Worm (Caenorhabditis elegans) whole organism, young adult: ENCODE measurements around the gene K10G4.5.
"Not testable (repeated sequence)": the region's sequence is repeated elsewhere in the genome, so short reads cannot be mapped to it uniquely, and the experiment has no call there.

Source experiments
- B0336.3 ChIP-seq: fragments of 200-800 bp; sonication (Bioruptor generic); IDR thresholded peaks from 2 replicates; pipeline ENCODE4 v1.3.6; 2022; ENCODE audit warnings: missing genetic modification characterization, missing compliant biosample characterization
- D2030.7 ChIP-seq: fragments of 200-800 bp; sonication (Bioruptor generic); IDR thresholded peaks from 2 replicates; pipeline ENCODE4 v1.3.6; 2022; ENCODE audit warnings: missing genetic modification reagents, missing genetic modification characterization, missing compliant biosample characterization
- F33H1.4 ChIP-seq: fragments of 200-800 bp; sonication (Bioruptor generic); IDR thresholded peaks from 2 replicates; pipeline ENCODE4 v1.3.6; 2022; ENCODE audit warnings: missing genetic modification reagents, missing genetic modification characterization, missing compliant biosample characterization
- F55B11.4 ChIP-seq: sonication (generic microtip); optimal IDR thresholded peaks from 2 replicates; lab custom pipeline; 2016; ENCODE audit warnings: missing compliant biosample characterization, missing genetic modification characterization, borderline replicate concordance; ENCODE audit not compliant: insufficient read depth
- F57C9.4 ChIP-seq: sonication (generic microtip); optimal IDR thresholded peaks from 2 replicates; lab custom pipeline; 2017; ENCODE audit warnings: mild to moderate bottlenecking, missing genetic modification characterization, missing compliant biosample characterization
- K11D2.4 ChIP-seq: fragments of 200-800 bp; sonication (Bioruptor generic); IDR thresholded peaks from 2 replicates; pipeline ENCODE4 v1.3.6; 2022; ENCODE audit warnings: missing genetic modification reagents, missing genetic modification characterization, missing compliant biosample characterization
- T07F8.4 ChIP-seq: sonication (generic microtip); optimal IDR thresholded peaks from 2 replicates; lab custom pipeline; 2016; ENCODE audit warnings: mild to moderate bottlenecking, missing genetic modification characterization, moderate library complexity, missing compliant biosample characterization
- attf-6 ChIP-seq: fragments of 200-800 bp; sonication (Bioruptor generic); IDR thresholded peaks from 2 replicates; pipeline ENCODE4 v1.3.6; 2022; ENCODE audit warnings: missing genetic modification reagents, missing genetic modification characterization, missing compliant biosample characterization
- bed-1 ChIP-seq: fragments of 200-800 bp; sonication (Bioruptor generic); IDR thresholded peaks from 2 replicates; pipeline ENCODE4 v1.3.6; 2022; ENCODE audit warnings: missing genetic modification reagents, missing genetic modification characterization, missing compliant biosample characterization
- bed-2 ChIP-seq: fragments of 200-800 bp; sonication (Bioruptor generic); IDR thresholded peaks from 2 replicates; pipeline ENCODE4 v1.3.6; 2022; ENCODE audit warnings: missing genetic modification reagents, missing genetic modification characterization, missing compliant biosample characterization
- cebp-1 ChIP-seq, 2 experiments: fragments of 200-800 bp in 1 of 2; sonication (Bioruptor generic) in 1 of 2; sonication (generic microtip) in 1 of 2; IDR thresholded peaks in 1 of 2; optimal IDR thresholded peaks in 1 of 2; 2 replicates each; pipeline versions ENCODE4 v1.3.6 to Lab custom; 2017 to 2022; ENCODE audit warnings: missing compliant biosample characterization in 2 of 2, missing genetic modification characterization in 2 of 2, mild to moderate bottlenecking in 1 of 2, missing genetic modification reagents in 1 of 2, moderate library complexity in 1 of 2
- cebp-2 ChIP-seq: fragments of 200-800 bp; sonication (Bioruptor generic); IDR thresholded peaks from 2 replicates; pipeline ENCODE4 v1.3.6; 2022; ENCODE audit warnings: missing genetic modification characterization, missing compliant biosample characterization
- ceh-40 ChIP-seq: fragments of 200-800 bp; sonication (Bioruptor generic); IDR thresholded peaks from 2 replicates; pipeline ENCODE4 v1.3.6; 2022; ENCODE audit warnings: missing genetic modification characterization, missing compliant biosample characterization
- ceh-91 ChIP-seq: fragments of 200-800 bp; sonication (Bioruptor generic); IDR thresholded peaks from 2 replicates; pipeline ENCODE4 v1.3.6; 2022; ENCODE audit warnings: missing genetic modification reagents, missing genetic modification characterization, missing compliant biosample characterization
- chd-7 ChIP-seq: sonication (generic microtip); optimal IDR thresholded peaks from 2 replicates; lab custom pipeline; 2016; ENCODE audit warnings: mild to moderate bottlenecking, missing genetic modification characterization, moderate library complexity, missing compliant biosample characterization
- egl-44 ChIP-seq: fragments of 200-800 bp; sonication (Bioruptor generic); IDR thresholded peaks from 2 replicates; pipeline ENCODE4 v1.3.6; 2022; ENCODE audit warnings: missing genetic modification reagents, missing genetic modification characterization, missing compliant biosample characterization
- egrh-3 ChIP-seq: fragments of 200-800 bp; sonication (Bioruptor generic); IDR thresholded peaks from 2 replicates; pipeline ENCODE4 v1.3.6; 2022; ENCODE audit warnings: missing genetic modification reagents, missing genetic modification characterization, missing compliant biosample characterization
- hmg-1.2 ChIP-seq: fragments of 200-800 bp; sonication (Bioruptor generic); IDR thresholded peaks from 2 replicates; pipeline ENCODE4 v1.3.6; 2022; ENCODE audit warnings: missing genetic modification reagents, missing genetic modification characterization, missing compliant biosample characterization
- let-526 ChIP-seq: fragments of 200-800 bp; sonication (Bioruptor generic); IDR thresholded peaks from 2 replicates; pipeline ENCODE4 v1.3.6; 2022; ENCODE audit warnings: missing genetic modification reagents, missing genetic modification characterization, missing compliant biosample characterization
- lin-35 ChIP-seq, 3 experiments: fragments of 150-350 bp in 2 of 3; sonication (generic microtip) in 1 of 3; optimal IDR thresholded peaks; 2 replicates each; lab custom pipeline; 2014 to 2018; ENCODE audit warnings: missing biosample characterization in 3 of 3, missing genetic modification characterization in 3 of 3, missing genetic modification reagents in 3 of 3
- lsl-1 ChIP-seq: fragments of 200-800 bp; sonication (Bioruptor generic); optimal IDR thresholded peaks from 2 replicates; lab custom pipeline; 2018; ENCODE audit warnings: mild to moderate bottlenecking, missing genetic modification characterization, moderate library complexity, missing compliant biosample characterization
- nfya-2 ChIP-seq: fragments of 200-800 bp; sonication (Bioruptor generic); IDR thresholded peaks from 2 replicates; pipeline ENCODE4 v1.3.6; 2022; ENCODE audit warnings: missing genetic modification reagents, missing genetic modification characterization, missing compliant biosample characterization
- nhr-27 ChIP-seq: fragments of 200-800 bp; sonication (Bioruptor generic); optimal IDR thresholded peaks from 2 replicates; lab custom pipeline; 2018; ENCODE audit warnings: mild to moderate bottlenecking, missing genetic modification characterization, moderate library complexity, missing compliant biosample characterization
- nhr-90 ChIP-seq: sonication (generic microtip); optimal IDR thresholded peaks from 2 replicates; lab custom pipeline; 2016; ENCODE audit warnings: missing genotype, mild to moderate bottlenecking, missing genetic modification characterization, missing compliant biosample characterization
- pha-4 ChIP-seq: fragments of 150-350 bp; sonication (generic microtip); optimal IDR thresholded peaks from 2 replicates; lab custom pipeline; 2014; ENCODE audit warnings: missing biosample characterization, missing genetic modification reagents, missing genetic modification characterization
- rec-8 ChIP-seq, 2 experiments: sonication (generic microtip); optimal IDR thresholded peaks; 2 replicates each; lab custom pipeline; 2016; ENCODE audit warnings: mild to moderate bottlenecking in 2 of 2, missing genetic modification characterization in 2 of 2, missing genetic modification reagents in 2 of 2, missing genotype in 2 of 2, missing biosample characterization in 1 of 2, missing compliant biosample characterization in 1 of 2, moderate library complexity in 1 of 2
- repo-1 ChIP-seq: sonication (generic microtip); optimal IDR thresholded peaks from 2 replicates; lab custom pipeline; 2017; ENCODE audit warnings: mild to moderate bottlenecking, missing genetic modification characterization, missing compliant biosample characterization
- rpc-1 ChIP-seq, 2 experiments: fragments of 150-350 bp in 1 of 2; sonication (generic microtip) in 1 of 2; optimal IDR thresholded peaks; 2 replicates each; lab custom pipeline; 2014 to 2018; ENCODE audit warnings: missing biosample characterization in 1 of 2, missing genetic modification characterization in 1 of 2, missing genetic modification reagents in 1 of 2, missing genotype in 1 of 2
- sea-2 ChIP-seq: fragments of 200-800 bp; sonication (Bioruptor generic); IDR thresholded peaks from 2 replicates; pipeline ENCODE4 v1.3.6; 2022; ENCODE audit warnings: missing genetic modification characterization, missing compliant biosample characterization
- snpc-1.3 ChIP-seq: sonication (generic microtip); optimal IDR thresholded peaks from 2 replicates; lab custom pipeline; 2017; ENCODE audit warnings: missing genetic modification characterization, mild to moderate bottlenecking, missing compliant biosample characterization, antibody characterized with exemption, moderate library complexity, missing genotype, missing genetic modification reagents; ENCODE audit not compliant: insufficient read depth
- snpc-4 ChIP-seq, 5 experiments: fragments of 150-350 bp in 1 of 5; sonication (generic microtip) in 4 of 5; optimal IDR thresholded peaks; 2 replicates each; lab custom pipeline; 2014 to 2018; ENCODE audit warnings: missing genetic modification characterization in 5 of 5, missing biosample characterization in 3 of 5, antibody characterized with exemption in 2 of 5, mild to moderate bottlenecking in 2 of 5, missing compliant biosample characterization in 2 of 5, missing genotype in 2 of 5, moderate library complexity in 2 of 5, missing genetic modification reagents in 1 of 5
- zfh-2 ChIP-seq: fragments of 200-800 bp; sonication (Bioruptor generic); conservative IDR thresholded peaks from 2 replicates; pipeline ENCODE4 v1.3.6; 2022; ENCODE audit warnings: missing genetic modification reagents, missing genetic modification characterization, missing compliant biosample characterization

K10G4.5 gene

ce11 chrV:17257637-17258036 is 43.6 kb downstream of the K10G4.5 start:
- no peak for TF ChIP-seq F33H1.4 (GFP tag; lab: Robert Waterston, UW)
- TF ChIP-seq cebp-1 (GFP tag; IDR thresholded peaks at IDR 0.05; lab: Robert Waterston, UW), result no peak
- TF ChIP-seq cebp-1 (tag; optimal IDR thresholded peaks at IDR 0.05; lab: Kevin White, UChicago), result no peak
- peak; percentile 72 for TF ChIP-seq zfh-2 (GFP tag; lab: Robert Waterston, UW)
- TF ChIP-seq ceh-91 (GFP tag; lab: Robert Waterston, UW), result no peak
- TF ChIP-seq snpc-4 (GFP tag; optimal IDR thresholded peaks at IDR 0.05; lab: Kevin White, UChicago), result no peak
- peak in 2 of 4 experiments; percentile 63 to 66 for TF ChIP-seq snpc-4 (tag; optimal IDR thresholded peaks at IDR 0.05; lab: Kevin White, UChicago)

- TF ChIP-seq nhr-27 (tag; lab: Kevin White, UChicago), result no peak
- TF ChIP-seq snpc-1.3 (tag; lab: Kevin White, UChicago), result no peak
- TF ChIP-seq ceh-40 (GFP tag; lab: Robert Waterston, UW), result no peak
- TF ChIP-seq lin-35 (GFP tag; optimal IDR thresholded peaks at IDR 0.05; lab: Kevin White, UChicago), result no peak
- TF ChIP-seq D2030.7 (GFP tag; lab: Robert Waterston, UW), result no peak
- no peak for TF ChIP-seq rec-8 (tag; optimal IDR thresholded peaks at IDR 0.05; lab: Kevin White, UChicago)
- TF ChIP-seq pha-4, result no peak
- no peak for TF ChIP-seq egl-44 (GFP tag; lab: Robert Waterston, UW)
- no peak for TF ChIP-seq F57C9.4 (tag; lab: Kevin White, UChicago)
- TF ChIP-seq repo-1 (tag; lab: Kevin White, UChicago), result no peak
- TF ChIP-seq bed-1 (GFP tag; lab: Robert Waterston, UW), result no peak
- TF ChIP-seq lsl-1 (GFP tag; lab: Kevin White, UChicago), result no peak
These were observed 45.8 kb downstream of the K10G4.5 start, which contains the start of gene srh-115 for ce11 chrV:17255454-17255853. Gene srh-115 (plus strand): TSS chrV:17255754.

- TF ChIP-seq T07F8.4; cebp-2 (GFP tag; lab: Robert Waterston, UW); nfya-2 (GFP tag; lab: Robert Waterston, UW): not testable (repeated sequence)
These were observed 46.2 kb downstream of the K10G4.5 start, which contains the start of gene srh-116 for ce11 chrV:17255028-17255427. Gene srh-116 (minus strand): TSS chrV:17255128.

ce11 chrV:17251364-17251961 is 49.8 kb downstream of the K10G4.5 start, which contains the start of gene Y61B8A.6:
Gene Y61B8A.6 (plus strand): TSS chrV:17251911.
- no peak for TF ChIP-seq B0336.3 (GFP tag; lab: Robert Waterston, UW)
- peak; percentile 45; the same call in 1 of the 2 replicates for TF ChIP-seq egrh-3 (GFP tag; lab: Robert Waterston, UW)
- TF ChIP-seq snpc-4 (GFP tag; optimal IDR thresholded peaks at IDR 0.05; lab: Kevin White, UChicago), result no peak
- TF ChIP-seq snpc-4 (tag; optimal IDR thresholded peaks at IDR 0.05; lab: Kevin White, UChicago), result peak in 1 of 4 experiments; percentile 62
- TF ChIP-seq zfh-2 (GFP tag; lab: Robert Waterston, UW), result peak; percentile 63
- no peak for TF ChIP-seq chd-7
- peak; percentile 23; the same call in 1 of the 2 replicates for TF ChIP-seq hmg-1.2 (GFP tag; lab: Robert Waterston, UW)

ce11 chrV:17248915-17249314 is 52.4 kb downstream of the K10G4.5 start, which contains the start of gene clec-243:
Gene clec-243 (minus strand): TSS chrV:17249015.
- no peak for TF ChIP-seq bed-2 (GFP tag; lab: Robert Waterston, UW)
- TF ChIP-seq rpc-1 (optimal IDR thresholded peaks at IDR 0.05; lab: Kevin White, UChicago), result no peak
- no peak for TF ChIP-seq rpc-1 (tag; optimal IDR thresholded peaks at IDR 0.05; lab: Kevin White, UChicago)
- no peak for TF ChIP-seq sea-2
- no peak for TF ChIP-seq nhr-90
- no peak for TF ChIP-seq F55B11.4 (tag; lab: Kevin White, UChicago)
- TF ChIP-seq B0336.3 (GFP tag; lab: Robert Waterston, UW), result no peak
- TF ChIP-seq let-526, result no peak
- no peak for TF ChIP-seq K11D2.4
- TF ChIP-seq attf-6 (GFP tag; lab: Robert Waterston, UW), result no peak
- TF ChIP-seq, all 124 proteins: peak for 0
